Worm (Caenorhabditis elegans) whole organism, L4 larva: ENCODE measurements around the gene cgr-1.

Source experiments
- F26F4.8 ChIP-seq: fragments of 200-800 bp; sonication (Bioruptor generic); conservative IDR thresholded peaks from 2 replicates; pipeline ENCODE4 v1.3.6; 2022; ENCODE audit warnings: missing genetic modification characterization, missing compliant biosample characterization
- F37D6.2 ChIP-seq: sonication (generic microtip); optimal IDR thresholded peaks from 2 replicates; lab custom pipeline; 2016; ENCODE audit warnings: mild to moderate bottlenecking, missing genetic modification characterization, missing compliant biosample characterization
- F49E8.2 ChIP-seq: sonication (generic microtip); optimal IDR thresholded peaks from 2 replicates; lab custom pipeline; 2016; ENCODE audit warnings: missing compliant biosample characterization, mild to moderate bottlenecking, missing genetic modification characterization, borderline replicate concordance
- R02D3.7 ChIP-seq: fragments of 150-350 bp; sonication (generic microtip); optimal IDR thresholded peaks from 3 replicates; lab custom pipeline; 2014; ENCODE audit warnings: missing biosample characterization, missing genetic modification characterization
- T20F7.1 ChIP-seq: fragments of 200-800 bp; sonication (Bioruptor generic); optimal IDR thresholded peaks from 2 replicates; lab custom pipeline; 2018; ENCODE audit warnings: mild to moderate bottlenecking, missing genetic modification characterization, missing compliant biosample characterization
- Y105C5A.15 ChIP-seq: fragments of 200-800 bp; sonication (Bioruptor generic); IDR thresholded peaks from 2 replicates; pipeline ENCODE4 v1.3.6; 2022; ENCODE audit warnings: missing genetic modification characterization, missing compliant biosample characterization
- Y48G9A.11 ChIP-seq: fragments of 200-800 bp; sonication (Bioruptor generic); IDR thresholded peaks from 2 replicates; pipeline ENCODE4 v1.3.6; 2022; ENCODE audit warnings: missing genetic modification reagents, missing genetic modification characterization, missing compliant biosample characterization
- Y5F2A.4 ChIP-seq: fragments of 200-800 bp; sonication (Bioruptor generic); optimal IDR thresholded peaks from 2 replicates; lab custom pipeline; 2018; ENCODE audit warnings: mild to moderate bottlenecking, missing genetic modification characterization, missing compliant biosample characterization
- ZK546.5 ChIP-seq, 2 experiments: sonication (generic microtip); optimal IDR thresholded peaks; 2 replicates each; lab custom pipeline; 2017; ENCODE audit warnings: missing biosample characterization in 2 of 2, missing genetic modification characterization in 2 of 2
- aha-1 ChIP-seq: fragments of 150-350 bp; peaks from one replicate; lab custom pipeline; 2014; ENCODE audit warnings: missing biosample characterization, missing genetic modification characterization
- arid-1 ChIP-seq: fragments of 200-800 bp; sonication (Bioruptor generic); conservative IDR thresholded peaks from 2 replicates; pipeline ENCODE4 v1.3.6; 2022; ENCODE audit warnings: missing genetic modification reagents, missing genetic modification characterization, missing compliant biosample characterization
- ceh-32 ChIP-seq: sonication (generic microtip); optimal IDR thresholded peaks from 2 replicates; lab custom pipeline; 2016; ENCODE audit warnings: mild to moderate bottlenecking, missing genetic modification characterization, missing compliant biosample characterization; ENCODE audit not compliant: poor library complexity
- ceh-44 ChIP-seq: fragments of 200-800 bp; sonication (Bioruptor generic); IDR thresholded peaks from 2 replicates; pipeline ENCODE4 v1.3.6; 2022; ENCODE audit warnings: missing genetic modification reagents, missing genetic modification characterization, missing compliant biosample characterization
- ceh-82 ChIP-seq: sonication (generic microtip); optimal IDR thresholded peaks from 2 replicates; lab custom pipeline; 2017; ENCODE audit warnings: missing biosample characterization, missing genetic modification characterization
- cey-2 ChIP-seq: sonication (generic microtip); optimal IDR thresholded peaks from 3 replicates; lab custom pipeline; 2017; ENCODE audit warnings: missing genetic modification characterization, mild to moderate bottlenecking, missing compliant biosample characterization, antibody characterized with exemption, borderline replicate concordance; ENCODE audit not compliant: insufficient read depth
- daf-19 ChIP-seq: fragments of 200-800 bp; sonication (Bioruptor generic); conservative IDR thresholded peaks from 2 replicates; pipeline ENCODE4 v1.3.6; 2022; ENCODE audit warnings: missing genetic modification characterization, missing compliant biosample characterization
- dmd-6 ChIP-seq: fragments of 200-800 bp; sonication (Bioruptor generic); IDR thresholded peaks from 2 replicates; pipeline ENCODE4 v1.3.6; 2022; ENCODE audit warnings: missing genetic modification reagents, missing genetic modification characterization, missing compliant biosample characterization
- dmd-8 ChIP-seq: fragments of 200-800 bp; sonication (Bioruptor generic); IDR thresholded peaks from 2 replicates; pipeline ENCODE4 v1.3.6; 2022; ENCODE audit warnings: missing genetic modification characterization, missing compliant biosample characterization
- dmd-9 ChIP-seq: fragments of 200-800 bp; sonication (Bioruptor generic); IDR thresholded peaks from 2 replicates; pipeline ENCODE4 v1.3.6; 2022; ENCODE audit warnings: missing genetic modification reagents, missing genetic modification characterization, missing compliant biosample characterization
- dve-1 ChIP-seq: sonication (generic microtip); optimal IDR thresholded peaks from 2 replicates; lab custom pipeline; 2017; ENCODE audit warnings: antibody characterized with exemption, mild to moderate bottlenecking, missing genetic modification characterization, missing compliant biosample characterization; ENCODE audit not compliant: insufficient read depth
- fkh-10 ChIP-seq: fragments of 150-350 bp; optimal IDR thresholded peaks from 2 replicates; lab custom pipeline; 2014; ENCODE audit warnings: missing biosample characterization, missing genetic modification reagents, missing genetic modification characterization
- fos-1 ChIP-seq: fragments of 150-350 bp; optimal IDR thresholded peaks from 2 replicates; lab custom pipeline; 2014; ENCODE audit warnings: missing biosample characterization, missing genetic modification characterization
- hlh-11 ChIP-seq: fragments of 200-800 bp; sonication (Bioruptor generic); optimal IDR thresholded peaks from 2 replicates; lab custom pipeline; 2018; ENCODE audit warnings: mild to moderate bottlenecking, missing genetic modification characterization, missing compliant biosample characterization
- jun-1 ChIP-seq: fragments of 150-350 bp; optimal IDR thresholded peaks from 2 replicates; lab custom pipeline; 2014; ENCODE audit warnings: missing biosample characterization, missing genetic modification reagents, missing genetic modification characterization
- lin-39 ChIP-seq: fragments of 150-350 bp; optimal IDR thresholded peaks from 2 replicates; lab custom pipeline; 2014; ENCODE audit warnings: missing biosample characterization, missing genetic modification reagents, missing genetic modification characterization
- madf-9 ChIP-seq: fragments of 200-800 bp; sonication (Bioruptor generic); conservative IDR thresholded peaks from 2 replicates; pipeline ENCODE4 v1.3.6; 2022; ENCODE audit warnings: missing genetic modification reagents, missing genetic modification characterization, missing compliant biosample characterization
- mdt-29 ChIP-seq: fragments of 200-800 bp; sonication (Bioruptor generic); IDR thresholded peaks from 2 replicates; pipeline ENCODE4 v1.3.6; 2022; ENCODE audit warnings: missing genetic modification reagents, missing genetic modification characterization, missing compliant biosample characterization
- mep-1 ChIP-seq: fragments of 150-350 bp; sonication (generic microtip); optimal IDR thresholded peaks from 3 replicates; lab custom pipeline; 2014; ENCODE audit warnings: missing biosample characterization, missing genetic modification characterization
- mxl-2 ChIP-seq: fragments of 200-800 bp; sonication (Bioruptor generic); conservative IDR thresholded peaks from 2 replicates; pipeline ENCODE4 v1.3.6; 2022; ENCODE audit warnings: missing genetic modification reagents, missing genetic modification characterization, missing compliant biosample characterization
- nhr-11 ChIP-seq: fragments of 150-350 bp; optimal IDR thresholded peaks from 2 replicates; lab custom pipeline; 2014; ENCODE audit warnings: missing biosample characterization, missing genetic modification characterization
- nhr-25 ChIP-seq: sonication (generic microtip); optimal IDR thresholded peaks from 2 replicates; lab custom pipeline; 2017; ENCODE audit warnings: missing genetic modification characterization, mild to moderate bottlenecking, missing compliant biosample characterization, antibody characterized with exemption, moderate library complexity, borderline replicate concordance; ENCODE audit not compliant: insufficient read depth
- nhr-28 ChIP-seq: fragments of 150-350 bp; optimal IDR thresholded peaks from 2 replicates; lab custom pipeline; 2014; ENCODE audit warnings: missing biosample characterization, missing genetic modification characterization
- nhr-42 ChIP-seq: fragments of 200-800 bp; sonication (Bioruptor generic); IDR thresholded peaks from 2 replicates; pipeline ENCODE4 v1.3.6; 2022; ENCODE audit warnings: missing genetic modification characterization, missing compliant biosample characterization
- nhr-48 ChIP-seq: sonication (generic microtip); optimal IDR thresholded peaks from 2 replicates; lab custom pipeline; 2016; ENCODE audit warnings: mild to moderate bottlenecking, missing genetic modification characterization, missing compliant biosample characterization
- nhr-76 ChIP-seq: fragments of 150-350 bp; optimal IDR thresholded peaks from 2 replicates; lab custom pipeline; 2014; ENCODE audit warnings: missing biosample characterization, missing genetic modification characterization
- nhr-77 ChIP-seq: fragments of 150-350 bp; optimal IDR thresholded peaks from 2 replicates; lab custom pipeline; 2014; ENCODE audit warnings: missing biosample characterization, missing genetic modification characterization
- pqm-1 ChIP-seq: sonication (generic microtip); optimal IDR thresholded peaks from 2 replicates; lab custom pipeline; 2017; ENCODE audit warnings: missing biosample characterization, missing genetic modification characterization
- rbr-2 ChIP-seq: sonication (generic microtip); optimal IDR thresholded peaks from 2 replicates; lab custom pipeline; 2016; ENCODE audit warnings: missing genotype, missing genetic modification characterization, missing compliant biosample characterization
- saeg-2 ChIP-seq: fragments of 200-800 bp; sonication (Bioruptor generic); IDR thresholded peaks from 2 replicates; pipeline ENCODE4 v1.3.6; 2022; ENCODE audit warnings: missing genetic modification reagents, missing genetic modification characterization, missing compliant biosample characterization
- spr-1 ChIP-seq: sonication (generic microtip); optimal IDR thresholded peaks from 2 replicates; lab custom pipeline; 2016; ENCODE audit warnings: mild to moderate bottlenecking, missing genetic modification characterization, missing compliant biosample characterization
- spr-3 ChIP-seq: fragments of 200-800 bp; sonication (Bioruptor generic); optimal IDR thresholded peaks from 2 replicates; lab custom pipeline; 2018; ENCODE audit warnings: mild to moderate bottlenecking, missing genetic modification characterization, missing compliant biosample characterization
- tra-1 ChIP-seq: fragments of 200-800 bp; sonication (Bioruptor generic); IDR thresholded peaks from 2 replicates; pipeline ENCODE4 v1.3.6; 2022; ENCODE audit warnings: missing genetic modification reagents, missing genetic modification characterization, missing compliant biosample characterization
- zag-1 ChIP-seq: fragments of 150-350 bp; optimal IDR thresholded peaks from 2 replicates; lab custom pipeline; 2014; ENCODE audit warnings: missing biosample characterization, missing genetic modification characterization
- zfp-3 ChIP-seq: fragments of 200-800 bp; sonication (Bioruptor generic); conservative IDR thresholded peaks from 2 replicates; pipeline ENCODE4 v1.3.6; 2022; ENCODE audit warnings: missing genetic modification reagents, missing genetic modification characterization, missing compliant biosample characterization
- ztf-7 ChIP-seq: fragments of 150-350 bp; optimal IDR thresholded peaks from 2 replicates; lab custom pipeline; 2014; ENCODE audit warnings: missing biosample characterization, missing genetic modification characterization

The cgr-1 gene

DNA sequence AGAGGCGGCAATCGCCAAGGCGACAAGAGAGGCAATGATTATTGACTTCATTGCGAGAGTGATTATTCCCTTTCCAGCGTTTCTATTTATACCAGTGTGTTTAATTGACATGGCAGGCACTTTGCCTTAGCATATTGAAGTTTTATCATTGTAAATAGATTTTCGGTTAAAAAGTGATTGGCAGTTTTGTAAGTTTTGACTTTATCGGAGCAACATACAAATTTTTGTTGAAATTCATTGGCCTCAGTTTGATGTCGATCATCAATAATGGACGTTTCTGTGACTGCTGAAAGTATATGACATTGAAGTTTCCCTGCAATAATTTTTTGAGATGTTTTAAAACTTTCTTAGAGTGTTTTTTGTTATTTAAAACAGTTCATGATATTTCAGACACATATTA is 27.8 kb downstream of the cgr-1 start, which contains the start of gene vit-3:
TSS of gene vit-3 (minus strand) at position 60 of the 400 bp plus-strand sequence.
- TF ChIP-seq fkh-10 (GFP tag; lab: Kevin White, UChicago): no peak
- TF ChIP-seq dve-1 (tag; lab: Kevin White, UChicago): no peak
- no peak for TF ChIP-seq zfp-3 (GFP tag; lab: Robert Waterston, UW)
- no peak for TF ChIP-seq ceh-32 (tag; lab: Kevin White, UChicago)
- peak; percentile 97 for TF ChIP-seq dmd-6
- TF ChIP-seq mep-1: no peak
- TF ChIP-seq tra-1 (GFP tag; lab: Robert Waterston, UW): peak; percentile 96
- TF ChIP-seq nhr-11 (tag; lab: Kevin White, UChicago): no peak
- peak; percentile 0 for TF ChIP-seq T20F7.1 (GFP tag; lab: Kevin White, UChicago)
- no peak for TF ChIP-seq ztf-7 (tag; lab: Kevin White, UChicago)
- TF ChIP-seq madf-9 (GFP tag; lab: Robert Waterston, UW): no peak

ce11 chrX:3566856-3567255 is 33.4 kb downstream of the cgr-1 start:
- TF ChIP-seq nhr-25 (tag; lab: Kevin White, UChicago): no peak
- peak; percentile 77 for TF ChIP-seq zfp-3 (GFP tag; lab: Robert Waterston, UW)
- TF ChIP-seq spr-3 (GFP tag; lab: Kevin White, UChicago): no peak
- no peak for TF ChIP-seq R02D3.7 (tag; lab: Kevin White, UChicago)

DNA sequence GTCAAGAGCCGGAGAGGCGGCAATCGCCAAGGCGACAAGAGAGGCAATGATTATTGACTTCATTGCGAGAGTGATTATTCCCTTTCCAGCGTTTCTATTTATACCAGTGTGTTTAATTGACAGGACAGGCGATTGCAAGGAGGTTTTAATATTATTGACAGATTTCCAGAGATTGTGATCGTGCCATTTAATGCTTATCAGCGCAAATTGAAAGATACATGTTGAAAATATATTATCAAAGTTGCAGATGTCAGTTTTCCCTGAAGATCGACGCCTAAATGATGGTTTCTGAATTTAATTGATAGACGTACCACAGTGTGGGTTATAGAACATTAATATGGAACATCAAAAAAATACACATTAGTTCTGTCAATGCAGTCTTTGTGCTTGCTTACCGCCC is 36.4 kb downstream of the cgr-1 start, which contains the start of gene vit-4:
TSS of gene vit-4 (minus strand) at position 63 of the 400 bp plus-strand sequence.
- TF ChIP-seq ceh-44: no peak
- TF ChIP-seq dmd-9 (GFP tag; lab: Robert Waterston, UW): no peak
- TF ChIP-seq cey-2 (tag; lab: Kevin White, UChicago): no peak
- TF ChIP-seq nhr-77 (tag; lab: Kevin White, UChicago): no peak
- peak; percentile 77; the same call in 1 of the 2 replicates for TF ChIP-seq tra-1 (GFP tag; lab: Robert Waterston, UW)
- no peak for TF ChIP-seq lin-39 (tag; lab: Kevin White, UChicago)
- no peak for TF ChIP-seq hlh-11
- TF ChIP-seq zag-1 (tag; lab: Kevin White, UChicago): no peak
- TF ChIP-seq daf-19: no peak
- TF ChIP-seq nhr-42: no peak
- no peak for TF ChIP-seq ztf-7 (tag; lab: Kevin White, UChicago)
- TF ChIP-seq mep-1: no peak
- no peak for TF ChIP-seq Y48G9A.11 (GFP tag; lab: Robert Waterston, UW)
- peak; percentile 93 for TF ChIP-seq dmd-6

- TF ChIP-seq arid-1 (GFP tag; lab: Robert Waterston, UW) (no peak), mdt-29 (no peak), nhr-76 (no peak), jun-1 (tag; lab: Kevin White, UChicago) (no peak), Y5F2A.4 (no peak), madf-9 (GFP tag; lab: Robert Waterston, UW) (no peak), nhr-48 (tag; lab: Kevin White, UChicago) (no peak), mxl-2 (no peak), spr-1 (no peak), rbr-2 (tag; lab: Kevin White, UChicago) (no peak), pqm-1 (tag; lab: Kevin White, UChicago) (peak; percentile 83), dmd-8 (GFP tag; lab: Robert Waterston, UW) (no peak), nhr-42 (no peak), F26F4.8 (no peak), ceh-32 (tag; lab: Kevin White, UChicago) (no peak), cey-2 (tag; lab: Kevin White, UChicago) (no peak), nhr-28 (peak; percentile 68), ceh-82 (tag; lab: Kevin White, UChicago) (no peak), dve-1 (tag; lab: Kevin White, UChicago) (peak; percentile 18), zag-1 (tag; lab: Kevin White, UChicago) (no peak), F49E8.2 (tag; lab: Kevin White, UChicago) (no peak), ZK546.5 (tag; optimal IDR thresholded peaks at IDR 0.05; lab: Kevin White, UChicago) (no peak), F37D6.2 (tag; lab: Kevin White, UChicago) (no peak), fos-1 (no peak), Y105C5A.15 (GFP tag; lab: Robert Waterston, UW) (no peak), hlh-11 (peak; percentile 50), aha-1 (no peak), saeg-2 (GFP tag; lab: Robert Waterston, UW) (no peak)
These were observed 44.3 kb downstream of the cgr-1 start for ce11 chrX:3555930-3556329.
